Worm (Caenorhabditis elegans): ENCODE measurements around the gene T07E3.4.

The T07E3.4 gene

DNA sequence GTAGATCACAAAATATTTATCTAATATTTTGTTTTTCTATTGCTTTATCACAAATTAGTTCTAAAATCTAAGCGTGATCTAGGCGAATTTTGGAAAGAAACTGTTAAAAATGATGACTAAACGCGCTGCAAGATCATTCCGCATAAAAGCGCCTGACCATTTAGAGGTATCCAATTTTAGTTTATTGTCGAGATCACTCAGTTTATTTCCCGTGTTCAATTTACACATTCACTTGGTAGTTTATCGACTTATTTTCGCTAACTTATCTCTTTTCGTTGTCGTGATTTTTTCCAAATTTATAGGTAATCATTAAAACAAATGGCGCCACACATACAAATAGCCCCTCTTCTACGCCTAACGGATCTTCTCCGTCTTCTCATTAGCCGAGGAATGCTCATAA, 8.6 kb downstream of the T07E3.4 start, which contains the start of gene T07E3.2:
Gene T07E3.2, plus strand, starts transcription at position 301 of the 400 bp plus-strand sequence.
- no peak for TF ChIP-seq ref-1 (GFP tag; conservative IDR thresholded peaks at IDR 0.05)
- no peak for TF ChIP-seq med-1 (GFP tag; optimal IDR thresholded peaks at IDR 0.05; ENCODE audit: insufficient read depth)
- no peak for TF ChIP-seq ztf-23 (GFP tag; IDR thresholded peaks at IDR 0.05)
- TF ChIP-seq klf-2 (GFP tag; conservative IDR thresholded peaks at IDR 0.05) = no peak
- no peak for TF ChIP-seq tab-1 (GFP tag; IDR thresholded peaks at IDR 0.05)
- TF ChIP-seq flt-1 (GFP tag; IDR thresholded peaks at IDR 0.05) = no peak
- no peak for TF ChIP-seq cog-1 (tag; optimal IDR thresholded peaks at IDR 0.05)
- no peak for TF ChIP-seq ztf-29 (GFP tag; IDR thresholded peaks at IDR 0.05)
- no peak for TF ChIP-seq T22C8.4 (GFP tag; IDR thresholded peaks at IDR 0.05)

- TF ChIP-seq med-1 (GFP tag; optimal IDR thresholded peaks at IDR 0.05; ENCODE audit: insufficient read depth) = no peak
- no peak for TF ChIP-seq ref-1 (GFP tag; conservative IDR thresholded peaks at IDR 0.05)
- TF ChIP-seq ztf-23 (GFP tag; IDR thresholded peaks at IDR 0.05) = no peak
- no peak for TF ChIP-seq ztf-29 (GFP tag; IDR thresholded peaks at IDR 0.05)
Measured at ce11 chrIII:6912381-6912780, 14.6 kb downstream of the T07E3.4 start, which contains the start of gene pdf-1. Gene pdf-1 (minus strand): TSS chrIII:6912481.

- TF ChIP-seq klf-2 (GFP tag; conservative IDR thresholded peaks at IDR 0.05) (no peak), ztf-23 (GFP tag; IDR thresholded peaks at IDR 0.05) (no peak), ztf-29 (GFP tag; IDR thresholded peaks at IDR 0.05) (no peak), med-1 (GFP tag; optimal IDR thresholded peaks at IDR 0.05; ENCODE audit: insufficient read depth) (no peak)
Measured at ce11 chrIII:6914840-6915239, 17.0 kb downstream of the T07E3.4 start.

- TF ChIP-seq flt-1 (GFP tag; IDR thresholded peaks at IDR 0.05) (no peak), T22C8.4 (GFP tag; IDR thresholded peaks at IDR 0.05) (peak; percentile 25; the same call in 1 of the 2 replicates)
Measured at ce11 chrIII:6928725-6929124, 30.9 kb downstream of the T07E3.4 start, which contains the start of gene flap-1. Gene flap-1 (minus strand): TSS chrIII:6928825.

DNA sequence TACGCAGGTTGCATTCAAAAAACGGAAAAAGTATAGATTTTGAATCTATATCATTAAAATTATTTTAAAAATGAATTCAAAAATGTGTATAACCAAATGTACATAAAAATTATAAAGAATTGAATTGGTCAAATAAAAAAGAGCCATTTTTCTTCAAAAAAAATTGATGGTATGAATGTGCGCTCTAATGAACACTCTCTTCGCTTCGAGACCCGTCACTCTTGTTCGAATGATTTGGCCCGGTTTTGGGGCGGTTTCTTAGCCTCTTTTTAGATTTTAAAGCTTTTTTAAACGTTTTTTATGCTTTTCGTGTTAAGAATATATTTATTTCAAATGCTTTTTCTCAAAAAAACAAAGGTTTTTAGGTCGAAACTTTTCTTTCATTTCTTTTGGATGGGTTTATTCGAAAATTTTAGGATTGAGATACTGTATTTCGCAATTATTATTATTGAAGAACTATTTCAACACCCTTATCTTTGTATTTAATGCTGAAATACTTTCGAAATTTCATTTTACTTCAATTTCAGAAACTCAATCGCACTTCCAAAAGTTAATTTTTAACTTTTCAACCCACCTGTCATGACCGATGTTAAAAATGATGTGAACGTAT, 31.8 kb downstream of the T07E3.4 start, which contains the start of gene inf-1:
Gene inf-1, plus strand, starts transcription at position 577 of the 610 bp plus-strand sequence.
- TF ChIP-seq ztf-29 (GFP tag; IDR thresholded peaks at IDR 0.05) = no peak
- TF ChIP-seq klf-2 (GFP tag; conservative IDR thresholded peaks at IDR 0.05) = no peak
- TF ChIP-seq T22C8.4 (GFP tag; IDR thresholded peaks at IDR 0.05) = no peak
- TF ChIP-seq tab-1 (GFP tag; IDR thresholded peaks at IDR 0.05) = no peak
- no peak for TF ChIP-seq flt-1 (GFP tag; IDR thresholded peaks at IDR 0.05)
- no peak for TF ChIP-seq ztf-23 (GFP tag; IDR thresholded peaks at IDR 0.05)

- no peak for TF ChIP-seq ztf-23 (GFP tag; IDR thresholded peaks at IDR 0.05)
- no peak for TF ChIP-seq ref-1 (GFP tag; conservative IDR thresholded peaks at IDR 0.05)
- TF ChIP-seq klf-2 (GFP tag; conservative IDR thresholded peaks at IDR 0.05) = no peak
- no peak for TF ChIP-seq flt-1 (GFP tag; IDR thresholded peaks at IDR 0.05)
- no peak for TF ChIP-seq tab-1 (GFP tag; IDR thresholded peaks at IDR 0.05)
- TF ChIP-seq med-1 (GFP tag; optimal IDR thresholded peaks at IDR 0.05; ENCODE audit: insufficient read depth) = no peak
Measured at ce11 chrIII:6931896-6932295, 34.1 kb downstream of the T07E3.4 start, which contains the start of gene byn-1. Gene byn-1 (plus strand): TSS chrIII:6932001.

- TF ChIP-seq med-1 (GFP tag; optimal IDR thresholded peaks at IDR 0.05; ENCODE audit: insufficient read depth) (no peak), ref-1 (GFP tag; conservative IDR thresholded peaks at IDR 0.05) (no peak), flt-1 (GFP tag; IDR thresholded peaks at IDR 0.05) (no peak), T22C8.4 (GFP tag; IDR thresholded peaks at IDR 0.05) (no peak), ztf-29 (GFP tag; IDR thresholded peaks at IDR 0.05) (no peak), ztf-23 (GFP tag; IDR thresholded peaks at IDR 0.05) (no peak), klf-2 (GFP tag; conservative IDR thresholded peaks at IDR 0.05) (no peak), cog-1 (tag; optimal IDR thresholded peaks at IDR 0.05) (no peak), tab-1 (GFP tag; IDR thresholded peaks at IDR 0.05) (no peak)
Measured at ce11 chrIII:6935269-6936017, 37.6 kb downstream of the T07E3.4 start, which contains the start of the genes F57B9.8 and coq-2. Gene F57B9.8 (minus strand): TSS chrIII:6935319. Gene coq-2 (plus strand): TSS chrIII:6935967.

DNA sequence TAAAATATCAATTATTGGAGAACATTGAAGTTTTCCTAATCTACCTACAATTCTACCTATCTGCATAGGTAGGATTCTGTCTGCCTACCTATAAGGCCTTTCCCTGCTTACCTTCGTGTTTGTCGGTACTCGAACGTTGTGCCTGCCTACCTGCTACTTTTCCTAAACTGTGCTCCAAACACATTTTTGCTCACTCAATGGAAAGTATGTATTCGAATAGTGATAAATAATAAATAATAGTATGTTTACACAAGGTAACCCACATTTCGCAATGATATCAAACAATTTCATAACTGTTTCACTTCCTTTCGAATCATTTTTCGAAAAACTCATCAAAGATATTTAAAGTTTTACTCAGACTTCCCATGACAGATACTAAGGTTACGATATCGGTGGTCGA, 41.7 kb downstream of the T07E3.4 start, which contains the start of gene F57B9.3:
Gene F57B9.3, plus strand, starts transcription at position 301 of the 400 bp plus-strand sequence.
- no peak for TF ChIP-seq ref-1 (GFP tag; conservative IDR thresholded peaks at IDR 0.05)
- TF ChIP-seq cog-1 (tag; optimal IDR thresholded peaks at IDR 0.05) = no peak
- TF ChIP-seq klf-2 (GFP tag; conservative IDR thresholded peaks at IDR 0.05) = no peak
- TF ChIP-seq med-1 (GFP tag; optimal IDR thresholded peaks at IDR 0.05; ENCODE audit: insufficient read depth) = no peak
- no peak for TF ChIP-seq ztf-23 (GFP tag; IDR thresholded peaks at IDR 0.05)
- TF ChIP-seq tab-1 (GFP tag; IDR thresholded peaks at IDR 0.05) = no peak
- TF ChIP-seq T22C8.4 (GFP tag; IDR thresholded peaks at IDR 0.05) = no peak
- no peak for TF ChIP-seq ztf-29 (GFP tag; IDR thresholded peaks at IDR 0.05)
- no peak for TF ChIP-seq flt-1 (GFP tag; IDR thresholded peaks at IDR 0.05)

DNA sequence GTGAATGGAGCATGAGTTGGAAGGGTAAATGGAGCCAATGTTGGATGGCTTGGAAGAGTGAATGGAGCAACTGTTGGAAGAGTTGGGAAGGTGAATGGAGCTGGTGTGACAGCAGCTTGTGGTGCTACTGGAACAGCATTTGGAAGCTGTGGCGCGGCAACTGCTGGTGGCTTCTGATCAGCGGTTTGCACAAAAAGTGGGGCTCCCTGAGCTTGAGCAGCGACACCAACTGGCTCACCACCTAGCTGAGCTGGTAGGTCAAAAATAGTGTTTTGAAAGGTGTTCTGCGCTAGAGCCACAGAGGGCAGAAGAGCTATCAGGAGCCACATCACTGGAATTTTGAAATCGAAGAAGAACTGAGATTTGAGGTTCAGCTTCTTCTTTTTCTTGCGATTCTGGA, 47.5 kb downstream of the T07E3.4 start:
- TF ChIP-seq ref-1 (GFP tag; conservative IDR thresholded peaks at IDR 0.05) = no peak
- TF ChIP-seq tab-1 (GFP tag; IDR thresholded peaks at IDR 0.05) = 0 out of 2 replicates have a peak, but pooled peaks have one; percentile 46
- TF ChIP-seq klf-2 (GFP tag; conservative IDR thresholded peaks at IDR 0.05) = no peak

- TF ChIP-seq flt-1 (GFP tag; IDR thresholded peaks at IDR 0.05) (no peak), med-1 (GFP tag; optimal IDR thresholded peaks at IDR 0.05; ENCODE audit: insufficient read depth) (no peak), ztf-23 (GFP tag; IDR thresholded peaks at IDR 0.05) (no peak), T22C8.4 (GFP tag; IDR thresholded peaks at IDR 0.05) (no peak), ref-1 (GFP tag; conservative IDR thresholded peaks at IDR 0.05) (no peak), ztf-29 (GFP tag; IDR thresholded peaks at IDR 0.05) (no peak), tab-1 (GFP tag; IDR thresholded peaks at IDR 0.05) (no peak), klf-2 (GFP tag; conservative IDR thresholded peaks at IDR 0.05) (no peak), cog-1 (tag; optimal IDR thresholded peaks at IDR 0.05) (no peak)
Measured at ce11 chrIII:6945747-6946146, 47.9 kb downstream of the T07E3.4 start, which contains the start of gene abu-13. Gene abu-13 (minus strand): TSS chrIII:6945898.
